Fruit fly (Drosophila melanogaster) whole organism, prepupa: Measurements from ENCODE around the gene Mpi.
A peak's percentile ranks its signal among the peaks of the same experiment; 100 is the strongest.

Experiments used
- Blimp-1 ChIP-seq: fragments of 200-800 bp; sonication (Bioruptor generic); optimal IDR thresholded peaks from 3 replicates; lab custom pipeline; 2017; ENCODE audit warnings: missing biosample characterization, missing genetic modification characterization, mild to moderate bottlenecking, moderate library complexity, missing genetic modification reagents
- CG15336 ChIP-seq: fragments of 200-800 bp; sonication (Bioruptor generic); IDR thresholded peaks from 2 replicates; pipeline ENCODE4 v1.3.6; 2022; ENCODE audit warnings: missing biosample characterization, missing genetic modification characterization
- CG1621 ChIP-seq: fragments of 200-800 bp; sonication (Bioruptor generic); optimal IDR thresholded peaks from 3 replicates; lab custom pipeline; 2018; ENCODE audit warnings: missing biosample characterization, mild to moderate bottlenecking, missing genetic modification characterization
- CG16779 ChIP-seq: fragments of 200-800 bp; sonication (Bioruptor generic); optimal IDR thresholded peaks from 3 replicates; lab custom pipeline; 2017; ENCODE audit warnings: missing biosample characterization, mild to moderate bottlenecking, missing genetic modification characterization
- CG3919 ChIP-seq: fragments of 200-800 bp; sonication (Bioruptor generic); optimal IDR thresholded peaks from 3 replicates; lab custom pipeline; 2016; ENCODE audit warnings: missing biosample characterization, missing genetic modification characterization
- CG4318 ChIP-seq: fragments of 200-800 bp; sonication (Bioruptor generic); optimal IDR thresholded peaks from 3 replicates; lab custom pipeline; 2017; ENCODE audit warnings: missing biosample characterization, mild to moderate bottlenecking, missing genetic modification characterization
- CG6163 ChIP-seq: fragments of 200-800 bp; sonication (Bioruptor generic); IDR thresholded peaks from 3 replicates; pipeline ENCODE4 v1.3.6; 2022; ENCODE audit warnings: missing biosample characterization, missing genetic modification characterization
- CG6276 ChIP-seq: fragments of 200-800 bp; sonication (Bioruptor generic); optimal IDR thresholded peaks from 2 replicates; lab custom pipeline; 2017; ENCODE audit warnings: missing biosample characterization, mild to moderate bottlenecking, missing genetic modification characterization
- CG6792 ChIP-seq: fragments of 200-800 bp; sonication (Bioruptor generic); optimal IDR thresholded peaks from 3 replicates; lab custom pipeline; 2016; ENCODE audit warnings: missing biosample characterization, missing genetic modification characterization
- CG6854 ChIP-seq: fragments of 200-800 bp; sonication (Bioruptor generic); optimal IDR thresholded peaks from 2 replicates; lab custom pipeline; 2017; ENCODE audit warnings: missing biosample characterization, mild to moderate bottlenecking, missing genetic modification characterization
- CG8119 ChIP-seq: fragments of 200-800 bp; sonication (Bioruptor generic); IDR thresholded peaks from 3 replicates; pipeline ENCODE4 v1.3.6; 2022; ENCODE audit warnings: missing biosample characterization, missing genetic modification characterization
- Eip78C ChIP-seq: fragments of 200-800 bp; sonication (Bioruptor generic); peaks from one replicate; lab custom pipeline; 2016; ENCODE audit warnings: missing biosample characterization, missing genetic modification characterization
- Eip93F ChIP-seq: fragments of 200-800 bp; sonication (Bioruptor generic); optimal IDR thresholded peaks from 2 replicates; lab custom pipeline; 2016; ENCODE audit warnings: missing biosample characterization, mild to moderate bottlenecking, missing genetic modification characterization
- Ets96B ChIP-seq: fragments of 200-800 bp; optimal IDR thresholded peaks from 2 replicates; lab custom pipeline; 2019; ENCODE audit warnings: missing biosample characterization, mild to moderate bottlenecking, missing genetic modification characterization, moderate library complexity
- Hr38 ChIP-seq: sonication (Bioruptor generic); optimal IDR thresholded peaks from 2 replicates; lab custom pipeline; 2016; ENCODE audit warnings: missing biosample characterization, missing genetic modification characterization
- Lpt ChIP-seq: fragments of 200-800 bp; sonication (Bioruptor generic); optimal IDR thresholded peaks from 3 replicates; lab custom pipeline; 2016; ENCODE audit warnings: missing biosample characterization, missing genetic modification characterization
- Sox14 ChIP-seq: fragments of 200-800 bp; sonication (Bioruptor generic); optimal IDR thresholded peaks from 3 replicates; lab custom pipeline; 2016; ENCODE audit warnings: missing biosample characterization, missing genetic modification characterization
- dac ChIP-seq: fragments of 200-800 bp; sonication (Bioruptor generic); optimal IDR thresholded peaks from 2 replicates; lab custom pipeline; 2017; ENCODE audit warnings: missing biosample characterization, mild to moderate bottlenecking, missing genetic modification characterization
- dsx ChIP-seq: fragments of 200-800 bp; optimal IDR thresholded peaks from 3 replicates; lab custom pipeline; 2019; ENCODE audit warnings: missing biosample characterization, mild to moderate bottlenecking, missing genetic modification characterization, moderate library complexity; ENCODE audit not compliant: poor library complexity, severe bottlenecking
- eg ChIP-seq: fragments of 200-800 bp; sonication (Bioruptor generic); IDR thresholded peaks from 3 replicates; pipeline ENCODE4 v1.3.6; 2022; ENCODE audit warnings: missing biosample characterization, missing genetic modification characterization
- fd85E ChIP-seq: fragments of 200-800 bp; sonication (Bioruptor generic); optimal IDR thresholded peaks from 3 replicates; lab custom pipeline; 2016; ENCODE audit warnings: missing biosample characterization, missing genetic modification characterization
- fkh ChIP-seq: fragments of 200-800 bp; sonication (Bioruptor generic); optimal IDR thresholded peaks from 3 replicates; lab custom pipeline; 2017; ENCODE audit warnings: missing biosample characterization, mild to moderate bottlenecking, missing genetic modification characterization, moderate library complexity
- lz ChIP-seq: fragments of 200-800 bp; sonication (Bioruptor generic); optimal IDR thresholded peaks from 3 replicates; lab custom pipeline; 2016; ENCODE audit warnings: missing biosample characterization, missing genetic modification characterization
- salr ChIP-seq, 2 experiments: fragments of 200-800 bp; sonication (Bioruptor generic); optimal IDR thresholded peaks; 3 replicates each; lab custom pipeline; 2016 to 2018; ENCODE audit warnings: missing biosample characterization in 2 of 2, missing genetic modification characterization in 2 of 2, mild to moderate bottlenecking in 1 of 2
- ss ChIP-seq, 2 experiments: fragments of 200-800 bp; sonication (Bioruptor generic); optimal IDR thresholded peaks; 2 replicates in 1 of 2; 3 replicates in 1 of 2; lab custom pipeline; 2017 to 2018; ENCODE audit warnings: mild to moderate bottlenecking in 2 of 2, missing biosample characterization in 2 of 2, missing genetic modification characterization in 2 of 2, moderate library complexity in 1 of 2
- svp ChIP-seq: fragments of 200-800 bp; sonication (Bioruptor generic); peaks from one replicate; lab custom pipeline; 2016; ENCODE audit warnings: missing biosample characterization, missing genetic modification characterization
- topi ChIP-seq: fragments of 200-800 bp; sonication (Bioruptor generic); optimal IDR thresholded peaks from 3 replicates; lab custom pipeline; 2016; ENCODE audit warnings: missing biosample characterization, missing genetic modification characterization

Gene Mpi

DNA sequence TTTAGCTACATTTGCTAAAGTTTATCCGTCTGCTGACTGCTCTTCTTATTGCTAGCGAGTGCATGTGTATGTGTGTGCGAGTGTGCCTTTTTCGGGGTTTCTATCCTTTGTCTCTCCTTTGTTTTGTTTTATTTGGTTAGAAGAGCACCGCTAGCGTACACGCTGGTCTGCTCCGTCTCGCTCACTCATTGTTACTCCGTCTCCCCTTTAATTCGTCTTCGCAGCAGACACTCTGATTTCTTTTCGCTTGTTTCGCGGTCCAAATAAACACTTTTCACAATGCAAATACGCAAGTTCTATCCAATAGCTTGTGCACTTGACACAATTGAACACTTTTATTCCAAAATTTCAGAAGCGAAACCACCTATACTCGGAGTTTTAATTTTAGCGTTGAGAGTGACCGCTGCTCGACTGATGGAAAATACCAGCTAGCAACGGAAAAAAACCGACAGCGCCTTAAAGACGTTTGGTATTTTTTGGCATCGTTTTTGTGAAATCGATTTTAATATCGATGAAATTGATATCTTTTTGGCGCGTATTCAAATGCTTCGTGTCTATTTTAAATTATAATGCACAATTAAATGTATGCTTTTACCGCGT is 49.6 kb downstream of the Mpi start, which contains the start of gene FBXO11:
FBXO11 (minus strand) TSS at position 423 of the 600 bp plus-strand sequence.
- TF ChIP-seq Eip93F (GFP tag; lab: Kevin White, UChicago): peak; percentile 25
- no peak for TF ChIP-seq CG6276 (GFP tag; lab: Kevin White, UChicago)
- TF ChIP-seq topi (GFP tag; lab: Kevin White, UChicago): peak; percentile 38
- TF ChIP-seq Sox14 (GFP tag; lab: Kevin White, UChicago): peak; percentile 98
- peak; percentile 84 for TF ChIP-seq Eip78C (GFP tag; lab: Kevin White, UChicago)
- TF ChIP-seq CG1621 (tag; lab: Kevin White, UChicago): peak; percentile 75
- no peak for TF ChIP-seq svp
- peak; percentile 38 for TF ChIP-seq dac (GFP tag; lab: Kevin White, UChicago)
- peak; percentile 33 for TF ChIP-seq Blimp-1 (GFP tag; lab: Kevin White, UChicago)
- TF ChIP-seq CG16779 (tag; lab: Kevin White, UChicago): peak; percentile 77
- peak; percentile 80 for TF ChIP-seq eg (GFP tag; lab: Robert Waterston, UW)
- peak; percentile 67 for TF ChIP-seq Lpt (GFP tag; lab: Kevin White, UChicago)
- peak; percentile 53 for TF ChIP-seq Ets96B
- peak; percentile 98 for TF ChIP-seq CG6163
- no peak for TF ChIP-seq Hr38 (GFP tag; lab: Kevin White, UChicago)
- no peak for TF ChIP-seq dsx
- no peak for TF ChIP-seq CG4318 (GFP tag; lab: Kevin White, UChicago)
- TF ChIP-seq CG6792 (GFP tag; lab: Kevin White, UChicago): peak; percentile 7
- peak in 1 of 2 experiments; percentile 19 for TF ChIP-seq salr (GFP tag; optimal IDR thresholded peaks at IDR 0.05; lab: Kevin White, UChicago)
- no peak for TF ChIP-seq CG3919 (GFP tag; lab: Kevin White, UChicago)
- TF ChIP-seq CG6854 (GFP tag; lab: Kevin White, UChicago): peak; percentile 73
- peak; percentile 96 for TF ChIP-seq fkh (GFP tag; lab: Kevin White, UChicago)
- peak; percentile 5 for TF ChIP-seq lz
- TF ChIP-seq CG15336 (GFP tag; lab: Robert Waterston, UW): peak; percentile 50
- peak; percentile 60; the same call in 2 of the 3 replicates for TF ChIP-seq CG8119
- TF ChIP-seq ss (GFP tag; optimal IDR thresholded peaks at IDR 0.05; lab: Kevin White, UChicago): peak in 1 of 2 experiments; percentile 89
- TF ChIP-seq fd85E (GFP tag; lab: Kevin White, UChicago): peak; percentile 61
